Fruit fly (Drosophila melanogaster) whole organism, embryonic: Measurements from ENCODE around the gene CG11000.

ENCODE experiments used
- Antp ChIP-seq: fragments of 200-800 bp; sonication (Bioruptor generic); optimal IDR thresholded peaks from 3 replicates; lab custom pipeline; 2016; ENCODE audit warnings: missing biosample characterization, missing genetic modification characterization
- Bdp1 ChIP-seq: fragments of 200-800 bp; sonication (Bioruptor generic); optimal IDR thresholded peaks from 3 replicates; lab custom pipeline; 2016; ENCODE audit warnings: missing biosample characterization, missing genetic modification characterization
- Blimp-1 ChIP-seq: fragments of 200-800 bp; sonication (Bioruptor generic); optimal IDR thresholded peaks from 3 replicates; lab custom pipeline; 2018; ENCODE audit warnings: missing biosample characterization, missing genetic modification characterization, mild to moderate bottlenecking, moderate library complexity, missing genetic modification reagents
- CG10979 ChIP-seq: fragments of 200-800 bp; sonication (Bioruptor generic); optimal IDR thresholded peaks from 2 replicates; lab custom pipeline; 2018; ENCODE audit warnings: missing biosample characterization, mild to moderate bottlenecking, missing genetic modification characterization, moderate library complexity
- CG11695 ChIP-seq: fragments of 200-800 bp; sonication (Bioruptor generic); IDR thresholded peaks from 3 replicates; pipeline ENCODE4 v1.3.6; 2022; ENCODE audit warnings: missing biosample characterization, missing genetic modification characterization
- CG12659 ChIP-seq: fragments of 200-800 bp; sonication (Bioruptor generic); optimal IDR thresholded peaks from 3 replicates; lab custom pipeline; 2017; ENCODE audit warnings: mild to moderate bottlenecking, missing biosample characterization, missing genetic modification reagents, missing genetic modification characterization
- CG1602 ChIP-seq: fragments of 200-800 bp; sonication (Bioruptor generic); optimal IDR thresholded peaks from 3 replicates; lab custom pipeline; 2016; ENCODE audit warnings: missing biosample characterization, missing genetic modification characterization
- CG17186 ChIP-seq: fragments of 200-800 bp; sonication (Bioruptor generic); optimal IDR thresholded peaks from 3 replicates; lab custom pipeline; 2017; ENCODE audit warnings: missing biosample characterization, missing genetic modification reagents, missing genetic modification characterization
- CG17912 ChIP-seq: fragments of 200-800 bp; sonication (Bioruptor generic); optimal IDR thresholded peaks from 2 replicates; lab custom pipeline; 2018; ENCODE audit warnings: missing biosample characterization, mild to moderate bottlenecking, missing genetic modification characterization
- CG1792 ChIP-seq: fragments of 200-800 bp; sonication (Bioruptor generic); optimal IDR thresholded peaks from 2 replicates; lab custom pipeline; 2016; ENCODE audit warnings: missing biosample characterization, missing genetic modification characterization
- CG2120 ChIP-seq: fragments of 200-800 bp; sonication (Bioruptor generic); optimal IDR thresholded peaks from 3 replicates; lab custom pipeline; 2016; ENCODE audit warnings: missing biosample characterization, missing genetic modification characterization
- CG30403 ChIP-seq: fragments of 200-800 bp; sonication (Bioruptor generic); optimal IDR thresholded peaks from 3 replicates; lab custom pipeline; 2016; ENCODE audit warnings: missing biosample characterization, missing genetic modification characterization
- CG30431 ChIP-seq: fragments of 200-800 bp; sonication (Bioruptor generic); optimal IDR thresholded peaks from 2 replicates; lab custom pipeline; 2017; ENCODE audit warnings: missing biosample characterization, missing genetic modification characterization
- CG31224 ChIP-seq: fragments of 200-800 bp; sonication (Bioruptor generic); IDR thresholded peaks from 2 replicates; pipeline ENCODE4 v1.3.6; 2022; ENCODE audit warnings: missing biosample characterization, missing genetic modification characterization
- CG33213 ChIP-seq: fragments of 200-800 bp; sonication (Bioruptor generic); optimal IDR thresholded peaks from 3 replicates; lab custom pipeline; 2016; ENCODE audit warnings: missing biosample characterization, missing genetic modification characterization
- CG34422 ChIP-seq: fragments of 200-800 bp; sonication (Bioruptor generic); IDR thresholded peaks from 3 replicates; pipeline ENCODE4 v1.3.6; 2022; ENCODE audit warnings: missing biosample characterization, missing genetic modification characterization
- CG3726 ChIP-seq: fragments of 200-800 bp; sonication (Bioruptor generic); IDR thresholded peaks from 3 replicates; pipeline ENCODE4, ENCODE4 v1.3.6; 2022; ENCODE audit warnings: missing biosample characterization, missing genetic modification characterization
- CG3995 ChIP-seq: fragments of 200-800 bp; sonication (Bioruptor generic); optimal IDR thresholded peaks from 3 replicates; lab custom pipeline; 2016; ENCODE audit warnings: missing biosample characterization, missing genetic modification characterization
- CG4617 ChIP-seq: fragments of 200-800 bp; sonication (Bioruptor generic); optimal IDR thresholded peaks from 3 replicates; lab custom pipeline; 2016; ENCODE audit warnings: missing biosample characterization, missing genetic modification characterization, borderline replicate concordance
- CG4730 ChIP-seq: fragments of 200-800 bp; sonication (Bioruptor generic); IDR thresholded peaks from 2 replicates; pipeline ENCODE4 v1.3.6; 2022; ENCODE audit warnings: missing biosample characterization, missing genetic modification characterization
- CG6683 ChIP-seq: fragments of 200-800 bp; sonication (Bioruptor generic); optimal IDR thresholded peaks from 2 replicates; lab custom pipeline; 2017; ENCODE audit warnings: missing biosample characterization, mild to moderate bottlenecking, missing genetic modification characterization, missing genetic modification reagents
- CG8290 ChIP-seq, 3 experiments: fragments of 200-800 bp; sonication (Bioruptor generic); optimal IDR thresholded peaks; 2 replicates each; lab custom pipeline; 2016 to 2019; ENCODE audit warnings: missing biosample characterization in 3 of 3, missing genetic modification characterization in 3 of 3, mild to moderate bottlenecking in 2 of 3, moderate library complexity in 1 of 3
- CTCF ChIP-seq: fragments of 200-800 bp; sonication (Bioruptor generic); optimal IDR thresholded peaks from 2 replicates; lab custom pipeline; 2017; ENCODE audit warnings: missing biosample characterization, mild to moderate bottlenecking, missing genetic modification characterization, moderate library complexity
- Chrac-16 ChIP-seq: fragments of 200-800 bp; sonication (Bioruptor generic); optimal IDR thresholded peaks from 3 replicates; lab custom pipeline; 2016; ENCODE audit warnings: missing biosample characterization, missing genetic modification characterization
- Dfd ChIP-seq, 2 experiments: fragments of >200 bp; optimal IDR thresholded peaks; 2 replicates each; lab custom pipeline; 2017; ENCODE audit warnings: missing biosample characterization in 2 of 2, missing genetic modification characterization in 2 of 2
- ERR ChIP-seq: fragments of 200-800 bp; sonication (Bioruptor generic); optimal IDR thresholded peaks from 2 replicates; lab custom pipeline; 2016; ENCODE audit warnings: missing biosample characterization, missing genetic modification characterization
- Ets65A ChIP-seq: fragments of 200-800 bp; sonication (Bioruptor generic); peaks from one replicate; lab custom pipeline; 2016; ENCODE audit warnings: missing biosample characterization, missing genetic modification characterization
- Ets97D ChIP-seq: fragments of 200-800 bp; sonication (Bioruptor generic); optimal IDR thresholded peaks from 3 replicates; lab custom pipeline; 2016; ENCODE audit warnings: missing biosample characterization, missing genetic modification characterization
- HLHmδ ChIP-seq: fragments of 200-800 bp; sonication (Bioruptor generic); optimal IDR thresholded peaks from 2 replicates; lab custom pipeline; 2018; ENCODE audit warnings: missing biosample characterization, mild to moderate bottlenecking, missing genetic modification characterization, moderate library complexity
- Hmx ChIP-seq: fragments of 200-800 bp; sonication (Bioruptor generic); optimal IDR thresholded peaks from 2 replicates; lab custom pipeline; 2016; ENCODE audit warnings: missing biosample characterization, missing genetic modification characterization
- Hsf ChIP-seq: fragments of 200-800 bp; sonication (Bioruptor generic); optimal IDR thresholded peaks from 3 replicates; lab custom pipeline; 2016; ENCODE audit warnings: missing biosample characterization, missing genetic modification characterization
- Jarid2 ChIP-seq: fragments of 200-800 bp; sonication (Bioruptor generic); optimal IDR thresholded peaks from 3 replicates; lab custom pipeline; 2017; ENCODE audit warnings: mild to moderate bottlenecking, missing biosample characterization, missing genetic modification reagents, missing genetic modification characterization
- Lim3 ChIP-seq: fragments of 200-800 bp; sonication (Bioruptor generic); IDR thresholded peaks from 2 replicates; pipeline ENCODE4 v1.3.6; 2022; ENCODE audit warnings: missing biosample characterization, missing genetic modification characterization
- MBD-R2 ChIP-seq: fragments of 200-800 bp; sonication (Bioruptor generic); IDR thresholded peaks from 2 replicates; pipeline ENCODE4 v1.3.6; 2022; ENCODE audit warnings: missing biosample characterization, missing genetic modification characterization
- Meics ChIP-seq: fragments of 200-800 bp; sonication (Bioruptor generic); optimal IDR thresholded peaks from 2 replicates; lab custom pipeline; 2017; ENCODE audit warnings: missing biosample characterization, mild to moderate bottlenecking, missing genetic modification characterization
- Opbp ChIP-seq: fragments of 200-800 bp; sonication (Bioruptor generic); IDR thresholded peaks from 3 replicates; pipeline ENCODE4 v1.3.6; 2022; ENCODE audit warnings: missing biosample characterization, missing genetic modification characterization; ENCODE audit not compliant: partially characterized antibody
- Scr ChIP-seq: fragments of 200-800 bp; sonication (Bioruptor generic); IDR thresholded peaks from 2 replicates; pipeline ENCODE4 v1.3.6; 2022; ENCODE audit warnings: missing biosample characterization, missing genetic modification characterization; ENCODE audit not compliant: partially characterized antibody
- Six4 ChIP-seq: fragments of 200-800 bp; sonication (Bioruptor generic); optimal IDR thresholded peaks from 2 replicates; lab custom pipeline; 2016; ENCODE audit warnings: missing biosample characterization, missing genetic modification characterization
- crc ChIP-seq: fragments of 200-800 bp; sonication (Bioruptor generic); optimal IDR thresholded peaks from 2 replicates; lab custom pipeline; 2016; ENCODE audit warnings: missing biosample characterization, missing genetic modification characterization
- crp ChIP-seq, 2 experiments: fragments of 200-800 bp; sonication (Bioruptor generic); optimal IDR thresholded peaks; 2 replicates in 1 of 2; 3 replicates in 1 of 2; lab custom pipeline; 2017; ENCODE audit warnings: missing biosample characterization in 2 of 2, missing genetic modification characterization in 2 of 2, mild to moderate bottlenecking in 1 of 2, moderate library complexity in 1 of 2
- eyg ChIP-seq: fragments of 200-800 bp; sonication (Bioruptor generic); optimal IDR thresholded peaks from 3 replicates; lab custom pipeline; 2016; ENCODE audit warnings: missing biosample characterization, missing genetic modification characterization
- lov ChIP-seq, 2 experiments: fragments of 200-800 bp in 1 of 2; fragments of >200 bp in 1 of 2; sonication (Bioruptor generic) in 1 of 2; IDR thresholded peaks in 1 of 2; optimal IDR thresholded peaks in 1 of 2; 2 replicates in 1 of 2; 3 replicates in 1 of 2; pipeline versions ENCODE4 v1.3.6 to Lab custom; 2017 to 2022; ENCODE audit warnings: missing biosample characterization in 1 of 2, missing genetic modification characterization in 1 of 2
- mirr ChIP-seq: fragments of 200-800 bp; sonication (Bioruptor generic); optimal IDR thresholded peaks from 3 replicates; lab custom pipeline; 2018; ENCODE audit warnings: missing biosample characterization, mild to moderate bottlenecking, missing genetic modification characterization
- p53 ChIP-seq: fragments of 200-800 bp; sonication (Bioruptor generic); optimal IDR thresholded peaks from 2 replicates; lab custom pipeline; 2016; ENCODE audit warnings: missing biosample characterization, missing genetic modification characterization
- repo ChIP-seq: fragments of 200-800 bp; sonication (Bioruptor generic); optimal IDR thresholded peaks from 2 replicates; lab custom pipeline; 2016; ENCODE audit warnings: missing biosample characterization, missing genetic modification characterization
- row ChIP-seq: fragments of 200-800 bp; sonication (Bioruptor generic); IDR thresholded peaks from 3 replicates; pipeline ENCODE4 v1.3.6; 2022; ENCODE audit warnings: missing biosample characterization, missing genetic modification characterization
- sna ChIP-seq: fragments of 200-800 bp; sonication (Bioruptor generic); IDR thresholded peaks from 2 replicates; pipeline ENCODE4 v1.3.6; 2022; ENCODE audit warnings: missing biosample characterization, missing genetic modification characterization; ENCODE audit not compliant: partially characterized antibody
- trem ChIP-seq: fragments of 200-800 bp; optimal IDR thresholded peaks from 3 replicates; lab custom pipeline; 2019; ENCODE audit warnings: missing biosample characterization, mild to moderate bottlenecking, missing genetic modification characterization, moderate library complexity
- vvl ChIP-seq: fragments of 200-800 bp; sonication (Bioruptor generic); IDR thresholded peaks from 2 replicates; pipeline ENCODE4 v1.3.6; 2022; ENCODE audit warnings: missing biosample characterization, missing genetic modification characterization

Gene CG11000

dm6 chr3R:5862032-5862641, 60.0 kb downstream of the CG11000 start, which contains the start of gene CG2017 (continued):
- TF ChIP-seq eyg (GFP tag; lab: Kevin White, UChicago) (peak; percentile 2), CG3995 (peak; percentile 30), Hsf (GFP tag; lab: Kevin White, UChicago) (peak; percentile 37), ERR (GFP tag; lab: Kevin White, UChicago) (peak; percentile 29), Meics (GFP tag; lab: Kevin White, UChicago) (peak; percentile 32), Dfd (GFP tag; optimal IDR thresholded peaks at IDR 0.05; lab: Kevin White, UChicago) (no peak), vvl (GFP tag; lab: Robert Waterston, UW) (peak; percentile 81), mirr (GFP tag; lab: Kevin White, UChicago) (peak; percentile 42), row (GFP tag; lab: Robert Waterston, UW) (peak; percentile 36; the same call in 1 of the 3 replicates), Antp (peak; percentile 53), Chrac-16 (peak; percentile 41), Hmx (GFP tag; lab: Kevin White, UChicago) (no peak), CG3726 (GFP tag; lab: Robert Waterston, UW) (0 out of 3 replicates have a peak, but pooled peaks have one; percentile 11), CG4730 (GFP tag; lab: Robert Waterston, UW) (0 out of 2 replicates have a peak, but pooled peaks have one; percentile 17), CTCF (GFP tag; lab: Kevin White, UChicago) (peak; percentile 31), Ets65A (GFP tag; lab: Kevin White, UChicago) (peak; percentile 97), Six4 (GFP tag; lab: Kevin White, UChicago) (no peak), CG6683 (no peak), CG2120 (GFP tag; lab: Kevin White, UChicago) (peak; percentile 77), Jarid2 (GFP tag; lab: Kevin White, UChicago) (peak; percentile 0), crp (GFP tag; optimal IDR thresholded peaks at IDR 0.05; lab: Kevin White, UChicago) (peak; percentile 76 to 98), trem (tag; lab: Kevin White, UChicago) (peak; percentile 76), CG34422 (GFP tag; lab: Robert Waterston, UW) (peak; percentile 75), Ets97D (GFP tag; lab: Kevin White, UChicago) (peak; percentile 92), CG11695 (GFP tag; lab: Robert Waterston, UW) (no peak), Blimp-1 (GFP tag; lab: Kevin White, UChicago) (no peak), Opbp (GFP tag; lab: Robert Waterston, UW) (peak; percentile 72), lov (optimal IDR thresholded peaks at IDR 0.05; lab: Kevin White, UChicago) (no peak), lov (GFP tag; IDR thresholded peaks at IDR 0.05; lab: Robert Waterston, UW) (peak; percentile 6; the same call in 1 of the 3 replicates), CG1792 (GFP tag; lab: Kevin White, UChicago) (peak; percentile 42), Scr (GFP tag; lab: Robert Waterston, UW) (no peak; the same call in 1 of the 2 replicates), crc (GFP tag; lab: Kevin White, UChicago) (peak; percentile 26), CG30403 (GFP tag; lab: Kevin White, UChicago) (peak; percentile 26), CG4617 (GFP tag; lab: Kevin White, UChicago) (peak; percentile 84), Lim3 (GFP tag; lab: Robert Waterston, UW) (no peak), Bdp1 (GFP tag; lab: Kevin White, UChicago) (peak; percentile 7), HLHmδ (GFP tag; lab: Kevin White, UChicago) (no peak), CG17186 (GFP tag; lab: Kevin White, UChicago) (peak; percentile 89), repo (peak; percentile 33), CG1602 (peak; percentile 27), CG12659 (GFP tag; lab: Kevin White, UChicago) (peak; percentile 46), MBD-R2 (GFP tag; lab: Robert Waterston, UW) (peak; percentile 90), CG17912 (GFP tag; lab: Kevin White, UChicago) (peak; percentile 57), CG8290 (GFP tag; optimal IDR thresholded peaks at IDR 0.05; lab: Kevin White, UChicago) (no peak), CG8290 (tag; optimal IDR thresholded peaks at IDR 0.05; lab: Kevin White, UChicago) (peak in 1 of 2 experiments; percentile 89), p53 (GFP tag; lab: Kevin White, UChicago) (peak; percentile 67), CG31224 (0 out of 2 replicates have a peak, but pooled peaks have one; percentile 17), CG30431 (GFP tag; lab: Kevin White, UChicago) (peak; percentile 20), sna (GFP tag; lab: Robert Waterston, UW) (0 out of 2 replicates have a peak, but pooled peaks have one; percentile 30), CG10979 (tag; lab: Kevin White, UChicago) (peak; percentile 16), CG33213 (peak; percentile 68)
